Fruit fly (Drosophila melanogaster) whole organism, prepupa: Measurements from ENCODE around the gene CG31643.

ENCODE experiments used
- Blimp-1 ChIP-seq: fragments of 200-800 bp; sonication (Bioruptor generic); optimal IDR thresholded peaks from 3 replicates; lab custom pipeline; 2017; ENCODE audit warnings: missing biosample characterization, missing genetic modification characterization, mild to moderate bottlenecking, moderate library complexity, missing genetic modification reagents
- CG10631 ChIP-seq: fragments of 200-800 bp; sonication (Bioruptor generic); optimal IDR thresholded peaks from 2 replicates; lab custom pipeline; 2016; ENCODE audit warnings: missing biosample characterization, missing genetic modification characterization
- CG10669 ChIP-seq: fragments of 200-800 bp; sonication (Bioruptor generic); optimal IDR thresholded peaks from 3 replicates; lab custom pipeline; 2018; ENCODE audit warnings: missing biosample characterization, mild to moderate bottlenecking, missing genetic modification characterization, moderate library complexity
- CG11294 ChIP-seq: fragments of 200-800 bp; sonication (Bioruptor generic); IDR thresholded peaks from 2 replicates; pipeline ENCODE4 v1.3.6; 2022; ENCODE audit warnings: missing biosample characterization, missing genetic modification characterization
- CG11762 ChIP-seq: fragments of 200-800 bp; sonication (Bioruptor generic); optimal IDR thresholded peaks from 3 replicates; lab custom pipeline; 2016; ENCODE audit warnings: missing biosample characterization, missing genetic modification characterization; ENCODE audit not compliant: insufficient read depth
- CG11902 ChIP-seq: fragments of 200-800 bp; sonication (Bioruptor generic); optimal IDR thresholded peaks from 3 replicates; lab custom pipeline; 2016; ENCODE audit warnings: missing biosample characterization, missing genetic modification characterization
- CG16779 ChIP-seq: fragments of 200-800 bp; sonication (Bioruptor generic); optimal IDR thresholded peaks from 3 replicates; lab custom pipeline; 2017; ENCODE audit warnings: missing biosample characterization, mild to moderate bottlenecking, missing genetic modification characterization
- CG31627 ChIP-seq: fragments of 200-800 bp; sonication (Bioruptor generic); optimal IDR thresholded peaks from 3 replicates; lab custom pipeline; 2016; ENCODE audit warnings: missing biosample characterization, missing genetic modification characterization
- CG32006 ChIP-seq: fragments of 200-800 bp; sonication (Bioruptor generic); optimal IDR thresholded peaks from 3 replicates; lab custom pipeline; 2017; ENCODE audit warnings: missing biosample characterization, mild to moderate bottlenecking, missing genetic modification characterization
- CG34406 ChIP-seq: fragments of 200-800 bp; sonication (Bioruptor generic); optimal IDR thresholded peaks from 3 replicates; lab custom pipeline; 2016; ENCODE audit warnings: missing biosample characterization, missing genetic modification characterization
- CG3919 ChIP-seq: fragments of 200-800 bp; sonication (Bioruptor generic); optimal IDR thresholded peaks from 3 replicates; lab custom pipeline; 2016; ENCODE audit warnings: missing biosample characterization, missing genetic modification characterization
- CG4318 ChIP-seq: fragments of 200-800 bp; sonication (Bioruptor generic); optimal IDR thresholded peaks from 3 replicates; lab custom pipeline; 2017; ENCODE audit warnings: missing biosample characterization, mild to moderate bottlenecking, missing genetic modification characterization
- CG6163 ChIP-seq: fragments of 200-800 bp; sonication (Bioruptor generic); IDR thresholded peaks from 3 replicates; pipeline ENCODE4 v1.3.6; 2022; ENCODE audit warnings: missing biosample characterization, missing genetic modification characterization
- CG6276 ChIP-seq: fragments of 200-800 bp; sonication (Bioruptor generic); optimal IDR thresholded peaks from 2 replicates; lab custom pipeline; 2017; ENCODE audit warnings: missing biosample characterization, mild to moderate bottlenecking, missing genetic modification characterization
- CG6792 ChIP-seq: fragments of 200-800 bp; sonication (Bioruptor generic); optimal IDR thresholded peaks from 3 replicates; lab custom pipeline; 2016; ENCODE audit warnings: missing biosample characterization, missing genetic modification characterization
- CG6808 ChIP-seq: fragments of 200-800 bp; sonication (Bioruptor generic); optimal IDR thresholded peaks from 3 replicates; lab custom pipeline; 2017; ENCODE audit warnings: missing biosample characterization, missing genetic modification characterization, mild to moderate bottlenecking, moderate library complexity, missing genetic modification reagents
- CG6854 ChIP-seq: fragments of 200-800 bp; sonication (Bioruptor generic); optimal IDR thresholded peaks from 2 replicates; lab custom pipeline; 2017; ENCODE audit warnings: missing biosample characterization, mild to moderate bottlenecking, missing genetic modification characterization
- CG7368 ChIP-seq: fragments of 200-800 bp; sonication (Bioruptor generic); optimal IDR thresholded peaks from 3 replicates; lab custom pipeline; 2016; ENCODE audit warnings: missing biosample characterization, missing genetic modification characterization
- CG8119 ChIP-seq: fragments of 200-800 bp; sonication (Bioruptor generic); IDR thresholded peaks from 3 replicates; pipeline ENCODE4 v1.3.6; 2022; ENCODE audit warnings: missing biosample characterization, missing genetic modification characterization
- CG8319 ChIP-seq: fragments of 200-800 bp; sonication (Bioruptor generic); optimal IDR thresholded peaks from 3 replicates; lab custom pipeline; 2016; ENCODE audit warnings: missing biosample characterization, missing genetic modification characterization
- CG8632 ChIP-seq: fragments of 200-800 bp; sonication (Bioruptor generic); optimal IDR thresholded peaks from 3 replicates; lab custom pipeline; 2016; ENCODE audit warnings: missing biosample characterization, missing genetic modification characterization
- Eip75B ChIP-seq: fragments of 200-800 bp; sonication (Bioruptor generic); optimal IDR thresholded peaks from 3 replicates; lab custom pipeline; 2016; ENCODE audit warnings: missing biosample characterization, missing genetic modification characterization
- Eip78C ChIP-seq: fragments of 200-800 bp; sonication (Bioruptor generic); peaks from one replicate; lab custom pipeline; 2016; ENCODE audit warnings: missing biosample characterization, missing genetic modification characterization
- Eip93F ChIP-seq: fragments of 200-800 bp; sonication (Bioruptor generic); optimal IDR thresholded peaks from 2 replicates; lab custom pipeline; 2016; ENCODE audit warnings: missing biosample characterization, mild to moderate bottlenecking, missing genetic modification characterization
- Ets21C ChIP-seq: fragments of 200-800 bp; sonication (Bioruptor generic); optimal IDR thresholded peaks from 3 replicates; lab custom pipeline; 2016; ENCODE audit warnings: missing biosample characterization, missing genetic modification characterization
- Ets96B ChIP-seq: fragments of 200-800 bp; optimal IDR thresholded peaks from 2 replicates; lab custom pipeline; 2019; ENCODE audit warnings: missing biosample characterization, mild to moderate bottlenecking, missing genetic modification characterization, moderate library complexity
- Gug ChIP-seq: fragments of 200-800 bp; sonication (Bioruptor generic); IDR thresholded peaks from 2 replicates; pipeline ENCODE4 v1.3.6; 2022; ENCODE audit warnings: missing biosample characterization, missing genetic modification characterization
- Hr39 ChIP-seq: fragments of 200-800 bp; sonication (Bioruptor generic); optimal IDR thresholded peaks from 2 replicates; lab custom pipeline; 2016; ENCODE audit warnings: missing biosample characterization, missing genetic modification characterization
- Hr4 ChIP-seq: fragments of 200-800 bp; sonication (Bioruptor generic); optimal IDR thresholded peaks from 3 replicates; lab custom pipeline; 2016; ENCODE audit warnings: missing biosample characterization, missing genetic modification characterization
- Met ChIP-seq: fragments of 200-800 bp; sonication (Bioruptor generic); optimal IDR thresholded peaks from 3 replicates; lab custom pipeline; 2016; ENCODE audit warnings: missing biosample characterization, missing genetic modification characterization
- OdsH ChIP-seq: fragments of 200-800 bp; sonication (Bioruptor generic); optimal IDR thresholded peaks from 3 replicates; lab custom pipeline; 2016; ENCODE audit warnings: missing biosample characterization, missing genetic modification characterization
- Sox102F ChIP-seq: fragments of 200-800 bp; sonication (Bioruptor generic); optimal IDR thresholded peaks from 2 replicates; lab custom pipeline; 2016; ENCODE audit warnings: missing biosample characterization, mild to moderate bottlenecking, missing genetic modification characterization
- Sox14 ChIP-seq: fragments of 200-800 bp; sonication (Bioruptor generic); optimal IDR thresholded peaks from 3 replicates; lab custom pipeline; 2016; ENCODE audit warnings: missing biosample characterization, missing genetic modification characterization
- Sox15 ChIP-seq: fragments of 200-800 bp; sonication (Bioruptor generic); optimal IDR thresholded peaks from 3 replicates; lab custom pipeline; 2016; ENCODE audit warnings: missing biosample characterization, missing genetic modification characterization
- achi ChIP-seq: fragments of 200-800 bp; sonication (Bioruptor generic); optimal IDR thresholded peaks from 3 replicates; lab custom pipeline; 2016; ENCODE audit warnings: missing biosample characterization, missing genetic modification characterization
- acj6 ChIP-seq: fragments of 200-800 bp; sonication (Bioruptor generic); optimal IDR thresholded peaks from 3 replicates; lab custom pipeline; 2016; ENCODE audit warnings: missing biosample characterization, missing genetic modification characterization
- cyc ChIP-seq: fragments of 200-800 bp; sonication (Bioruptor generic); optimal IDR thresholded peaks from 3 replicates; lab custom pipeline; 2016; ENCODE audit warnings: missing biosample characterization, missing genetic modification characterization
- dac ChIP-seq: fragments of 200-800 bp; sonication (Bioruptor generic); optimal IDR thresholded peaks from 2 replicates; lab custom pipeline; 2017; ENCODE audit warnings: missing biosample characterization, mild to moderate bottlenecking, missing genetic modification characterization
- eg ChIP-seq: fragments of 200-800 bp; sonication (Bioruptor generic); IDR thresholded peaks from 3 replicates; pipeline ENCODE4 v1.3.6; 2022; ENCODE audit warnings: missing biosample characterization, missing genetic modification characterization
- esn ChIP-seq: fragments of 200-800 bp; sonication (Bioruptor generic); optimal IDR thresholded peaks from 2 replicates; lab custom pipeline; 2016; ENCODE audit warnings: missing biosample characterization, mild to moderate bottlenecking, missing genetic modification characterization, moderate library complexity
- fd59A ChIP-seq: fragments of 200-800 bp; sonication (Bioruptor generic); optimal IDR thresholded peaks from 2 replicates; lab custom pipeline; 2017; ENCODE audit warnings: missing biosample characterization, mild to moderate bottlenecking, missing genetic modification characterization, missing genetic modification reagents
- fd85E ChIP-seq: fragments of 200-800 bp; sonication (Bioruptor generic); optimal IDR thresholded peaks from 3 replicates; lab custom pipeline; 2016; ENCODE audit warnings: missing biosample characterization, missing genetic modification characterization
- fkh ChIP-seq: fragments of 200-800 bp; sonication (Bioruptor generic); optimal IDR thresholded peaks from 3 replicates; lab custom pipeline; 2017; ENCODE audit warnings: missing biosample characterization, mild to moderate bottlenecking, missing genetic modification characterization, moderate library complexity
- lz ChIP-seq: fragments of 200-800 bp; sonication (Bioruptor generic); optimal IDR thresholded peaks from 3 replicates; lab custom pipeline; 2016; ENCODE audit warnings: missing biosample characterization, missing genetic modification characterization
- pdm3 ChIP-seq: fragments of 200-800 bp; sonication (Bioruptor generic); optimal IDR thresholded peaks from 3 replicates; lab custom pipeline; 2016; ENCODE audit warnings: missing biosample characterization, missing genetic modification characterization
- salr ChIP-seq, 2 experiments: fragments of 200-800 bp; sonication (Bioruptor generic); optimal IDR thresholded peaks; 3 replicates each; lab custom pipeline; 2016 to 2018; ENCODE audit warnings: missing biosample characterization in 2 of 2, missing genetic modification characterization in 2 of 2, mild to moderate bottlenecking in 1 of 2
- spab ChIP-seq: fragments of 200-800 bp; sonication (Bioruptor generic); optimal IDR thresholded peaks from 2 replicates; lab custom pipeline; 2017; ENCODE audit warnings: missing biosample characterization, mild to moderate bottlenecking, missing genetic modification characterization, missing genetic modification reagents
- ss ChIP-seq, 2 experiments: fragments of 200-800 bp; sonication (Bioruptor generic); optimal IDR thresholded peaks; 2 replicates in 1 of 2; 3 replicates in 1 of 2; lab custom pipeline; 2017 to 2018; ENCODE audit warnings: mild to moderate bottlenecking in 2 of 2, missing biosample characterization in 2 of 2, missing genetic modification characterization in 2 of 2, moderate library complexity in 1 of 2
- svp ChIP-seq: fragments of 200-800 bp; sonication (Bioruptor generic); peaks from one replicate; lab custom pipeline; 2016; ENCODE audit warnings: missing biosample characterization, missing genetic modification characterization

The CG31643 gene

dm6 chr2L:6028712-6029111 is 9.2 kb upstream of the CG31643 start (continued):
- TF ChIP-seq CG32006 (GFP tag; lab: Kevin White, UChicago) (peak; percentile 37), svp (GFP tag; lab: Kevin White, UChicago) (peak; percentile 74), pdm3 (GFP tag; lab: Kevin White, UChicago) (peak; percentile 2), CG8632 (GFP tag; lab: Kevin White, UChicago) (no peak), CG7368 (GFP tag; lab: Kevin White, UChicago) (no peak), Hr39 (peak; percentile 15)

dm6 chr2L:6031838-6032237 is 6.1 kb upstream of the CG31643 start:
- TF ChIP-seq CG8632 (GFP tag; lab: Kevin White, UChicago), result peak; percentile 12
- TF ChIP-seq Blimp-1 (GFP tag; lab: Kevin White, UChicago), result no peak
- TF ChIP-seq CG8319 (GFP tag; lab: Kevin White, UChicago), result no peak
- TF ChIP-seq Gug (GFP tag; lab: Robert Waterston, UW), result peak; percentile 13; the same call in 1 of the 2 replicates
- TF ChIP-seq svp (GFP tag; lab: Kevin White, UChicago), result peak; percentile 91
- TF ChIP-seq Eip75B (GFP tag; lab: Kevin White, UChicago), result peak; percentile 48
- peak; percentile 8 for TF ChIP-seq CG11902 (GFP tag; lab: Kevin White, UChicago)
- no peak for TF ChIP-seq Sox15 (GFP tag; lab: Kevin White, UChicago)
- peak; percentile 50 for TF ChIP-seq CG6808 (GFP tag; lab: Kevin White, UChicago)
- no peak for TF ChIP-seq CG11762
- no peak for TF ChIP-seq dac (GFP tag; lab: Kevin White, UChicago)
- TF ChIP-seq Ets21C, result no peak
- TF ChIP-seq acj6 (GFP tag; lab: Kevin White, UChicago), result peak; percentile 12
- no peak for TF ChIP-seq CG6854 (GFP tag; lab: Kevin White, UChicago)
- no peak for TF ChIP-seq fkh (GFP tag; lab: Kevin White, UChicago)
- peak; percentile 56 for TF ChIP-seq CG8119 (GFP tag; lab: Robert Waterston, UW)
- TF ChIP-seq Ets96B (tag; lab: Kevin White, UChicago), result peak; percentile 59
- no peak for TF ChIP-seq fd85E (GFP tag; lab: Kevin White, UChicago)
- TF ChIP-seq salr (GFP tag; optimal IDR thresholded peaks at IDR 0.05; lab: Kevin White, UChicago), result no peak
- TF ChIP-seq esn (GFP tag; lab: Kevin White, UChicago), result peak; percentile 45
- TF ChIP-seq Met (GFP tag; lab: Kevin White, UChicago), result no peak
- TF ChIP-seq spab (GFP tag; lab: Kevin White, UChicago), result peak; percentile 49
- peak; percentile 10 for TF ChIP-seq fd59A
- TF ChIP-seq eg (GFP tag; lab: Robert Waterston, UW), result peak; percentile 59; the same call in 2 of the 3 replicates
- peak; percentile 36 for TF ChIP-seq pdm3 (GFP tag; lab: Kevin White, UChicago)
- no peak for TF ChIP-seq OdsH
- peak; percentile 86 for TF ChIP-seq Eip78C (GFP tag; lab: Kevin White, UChicago)
- no peak for TF ChIP-seq CG3919 (GFP tag; lab: Kevin White, UChicago)
- no peak for TF ChIP-seq CG16779 (tag; lab: Kevin White, UChicago)
- TF ChIP-seq Hr4 (GFP tag; lab: Kevin White, UChicago), result no peak
- no peak for TF ChIP-seq CG10631 (GFP tag; lab: Kevin White, UChicago)
- no peak for TF ChIP-seq cyc (GFP tag; lab: Kevin White, UChicago)
- TF ChIP-seq Sox14, result peak; percentile 36
- TF ChIP-seq Hr39, result peak; percentile 45
- TF ChIP-seq achi (GFP tag; lab: Kevin White, UChicago), result peak; percentile 27
- no peak for TF ChIP-seq Sox102F (GFP tag; lab: Kevin White, UChicago)
- peak; percentile 19 for TF ChIP-seq CG34406 (GFP tag; lab: Kevin White, UChicago)
- TF ChIP-seq CG6163 (GFP tag; lab: Robert Waterston, UW), result peak; percentile 73
- no peak for TF ChIP-seq CG4318 (GFP tag; lab: Kevin White, UChicago)
- TF ChIP-seq lz, result peak; percentile 40
- no peak for TF ChIP-seq CG10669 (GFP tag; lab: Kevin White, UChicago)
- 0 out of 2 replicates have a peak, but pooled peaks have one; percentile 7 for TF ChIP-seq CG11294
- no peak for TF ChIP-seq ss (GFP tag; optimal IDR thresholded peaks at IDR 0.05; lab: Kevin White, UChicago)
- TF ChIP-seq CG6792 (GFP tag; lab: Kevin White, UChicago), result peak; percentile 23
- no peak for TF ChIP-seq Eip93F (GFP tag; lab: Kevin White, UChicago)
- no peak for TF ChIP-seq CG6276
- TF ChIP-seq CG32006 (GFP tag; lab: Kevin White, UChicago), result peak; percentile 49
- TF ChIP-seq CG31627 (GFP tag; lab: Kevin White, UChicago), result peak; percentile 44
